Fruit fly (Drosophila melanogaster): Measurements from ENCODE around the gene BoYb.

The BoYb gene

dm6 chr3L:22945264-22945941 lies 43.7 kb downstream of the BoYb start, which contains the start of gene Mes2:
Gene Mes2 (plus strand): TSS chr3L:22945657.
- TF ChIP-seq fd59A (GFP tag; optimal IDR thresholded peaks at IDR 0.05) (no peak), svp (GFP tag) (peak; percentile 75), Eip78C (GFP tag) (peak; percentile 8), CG1621 (tag; optimal IDR thresholded peaks at IDR 0.05) (peak; percentile 38), acj6 (GFP tag; optimal IDR thresholded peaks at IDR 0.05) (no peak), CG6854 (GFP tag; optimal IDR thresholded peaks at IDR 0.05) (peak; percentile 88), Blimp-1 (GFP tag; optimal IDR thresholded peaks at IDR 0.05) (peak; percentile 65), CG9139 (GFP tag; optimal IDR thresholded peaks at IDR 0.05) (peak; percentile 9)

dm6 chr3L:22947993-22948954 lies 46.6 kb downstream of the BoYb start:
- TF ChIP-seq svp (GFP tag) (peak; percentile 82), eg (GFP tag; IDR thresholded peaks at IDR 0.05) (no peak), Sox15 (GFP tag; optimal IDR thresholded peaks at IDR 0.05) (no peak), Eip78C (GFP tag) (peak; percentile 37), vri (GFP tag; optimal IDR thresholded peaks at IDR 0.05) (peak; percentile 3), CG11294 (GFP tag; IDR thresholded peaks at IDR 0.05) (no peak), fd85E (GFP tag; optimal IDR thresholded peaks at IDR 0.05) (no peak), fkh (GFP tag; optimal IDR thresholded peaks at IDR 0.05) (peak; percentile 68)

- TF ChIP-seq dac (GFP tag; optimal IDR thresholded peaks at IDR 0.05) (no peak), CG6163 (GFP tag; IDR thresholded peaks at IDR 0.05) (no peak), cyc (GFP tag; optimal IDR thresholded peaks at IDR 0.05) (no peak), CG1621 (tag; optimal IDR thresholded peaks at IDR 0.05) (no peak), OdsH (GFP tag; optimal IDR thresholded peaks at IDR 0.05) (no peak), svp (GFP tag) (no peak), Hr4 (GFP tag; optimal IDR thresholded peaks at IDR 0.05) (no peak), Eip93F (GFP tag; optimal IDR thresholded peaks at IDR 0.05) (no peak), Sox15 (GFP tag; optimal IDR thresholded peaks at IDR 0.05) (no peak), Gug (GFP tag; IDR thresholded peaks at IDR 0.05) (no peak), CG11294 (GFP tag; IDR thresholded peaks at IDR 0.05) (no peak)
Observed at dm6 chr3L:22952703-22953102, 51.0 kb downstream of the BoYb start.
